In genomic region chr3R:29891183-29891582, dm6 we compare ENCODE assay signal across 1 fruit fly cellular context.
TF ChIP-seq lines count a peak whose summit lies in the region.

No protein-coding gene starts in this region.

TF ChIP-seq in whole organism, embryonic, 481 proteins besides CTCF, POLR2A, EP300 and RAD21 (continued from another document):
- TF ChIP-seq crc (GFP tag; optimal IDR thresholded peaks at IDR 0.05; lab: Kevin White, UChicago), result no peak
- no peak for TF ChIP-seq CG6791 (GFP tag; IDR thresholded peaks at IDR 0.05; lab: Robert Waterston, UW; ENCODE audit: partially characterized antibody)
- TF ChIP-seq dysf (GFP tag; IDR thresholded peaks at IDR 0.05; lab: Robert Waterston, UW), result peak; percentile 8; the same call in 1 of the 3 replicates
- TF ChIP-seq CG10431 (GFP tag; optimal IDR thresholded peaks at IDR 0.05; lab: Kevin White, UChicago), result no peak
- TF ChIP-seq p53 (GFP tag; optimal IDR thresholded peaks at IDR 0.05; lab: Kevin White, UChicago), result no peak
- 0 out of 2 replicates have a peak, but pooled peaks have one; percentile 14 for TF ChIP-seq Xrp1 (GFP tag; IDR thresholded peaks at IDR 0.05; lab: Robert Waterston, UW)
- peak; percentile 48; the same call in 1 of the 2 replicates for TF ChIP-seq CG14014 (GFP tag; IDR thresholded peaks at IDR 0.05; lab: Robert Waterston, UW)
- peak; percentile 48 for TF ChIP-seq CG2120 (GFP tag; optimal IDR thresholded peaks at IDR 0.05; lab: Kevin White, UChicago)
- TF ChIP-seq CG11560 (tag; IDR thresholded peaks at IDR 0.05; lab: Robert Waterston, UW), result no peak
- TF ChIP-seq CG8388 (GFP tag; optimal IDR thresholded peaks at IDR 0.05; lab: Kevin White, UChicago), result no peak
- TF ChIP-seq CG14050 (GFP tag; IDR thresholded peaks at IDR 0.05; lab: Robert Waterston, UW), result no peak
- TF ChIP-seq seq (GFP tag; IDR thresholded peaks at IDR 0.05; lab: Robert Waterston, UW), result no peak
- no peak for TF ChIP-seq Antp (GFP tag; optimal IDR thresholded peaks at IDR 0.05; lab: Kevin White, UChicago)
- TF ChIP-seq Fer3 (tag; optimal IDR thresholded peaks at IDR 0.05; lab: Kevin White, UChicago), result peak; percentile 48
- TF ChIP-seq CG4854 (GFP tag; optimal IDR thresholded peaks at IDR 0.05; lab: Kevin White, UChicago), result no peak
- peak; percentile 15 for TF ChIP-seq fd3F (GFP tag; optimal IDR thresholded peaks at IDR 0.05; lab: Kevin White, UChicago)
- TF ChIP-seq Meics (GFP tag; optimal IDR thresholded peaks at IDR 0.05; lab: Kevin White, UChicago), result peak; percentile 46
- TF ChIP-seq Hr78 (GFP tag; optimal IDR thresholded peaks at IDR 0.05; lab: Kevin White, UChicago), result no peak
- TF ChIP-seq CG9876 (GFP tag; optimal IDR thresholded peaks at IDR 0.05; lab: Kevin White, UChicago), result no peak
- no peak for TF ChIP-seq ac (GFP tag; optimal IDR thresholded peaks at IDR 0.05; lab: Kevin White, UChicago)
- TF ChIP-seq CG1024 (GFP tag; IDR thresholded peaks at IDR 0.05; lab: Robert Waterston, UW), result no peak
- TF ChIP-seq ATbp (GFP tag; optimal IDR thresholded peaks at IDR 0.05; lab: Kevin White, UChicago), result peak; percentile 70
- no peak for TF ChIP-seq Eip74EF (GFP tag; optimal IDR thresholded peaks at IDR 0.05; lab: Kevin White, UChicago)
- TF ChIP-seq CG15601 (tag; optimal IDR thresholded peaks at IDR 0.05; lab: Kevin White, UChicago), result peak; percentile 34
- TF ChIP-seq twi (tag; optimal IDR thresholded peaks at IDR 0.05; lab: Kevin White, UChicago), result no peak
- peak; percentile 11 for TF ChIP-seq cwo (GFP tag; optimal IDR thresholded peaks at IDR 0.05; lab: Kevin White, UChicago)
- peak; percentile 12 for TF ChIP-seq CG17359 (tag; optimal IDR thresholded peaks at IDR 0.05; lab: Kevin White, UChicago)
- no peak for TF ChIP-seq Dad (GFP tag; optimal IDR thresholded peaks at IDR 0.05; lab: Kevin White, UChicago)
- TF ChIP-seq CG7556 (GFP tag; optimal IDR thresholded peaks at IDR 0.05; lab: Kevin White, UChicago), result peak; percentile 18
- peak; percentile 6 for TF ChIP-seq CG8290 (GFP tag; optimal IDR thresholded peaks at IDR 0.05; lab: Kevin White, UChicago)
- TF ChIP-seq CG8290 (tag; optimal IDR thresholded peaks at IDR 0.05; lab: Kevin White, UChicago), result peak in 1 of 2 experiments; percentile 77
- peak; percentile 18 for TF ChIP-seq dmrt99B (tag; optimal IDR thresholded peaks at IDR 0.05; lab: Kevin White, UChicago)
- TF ChIP-seq ind (GFP tag; optimal IDR thresholded peaks at IDR 0.05; lab: Kevin White, UChicago), result no peak
- peak; percentile 80 for TF ChIP-seq lab (GFP tag; optimal IDR thresholded peaks at IDR 0.05; lab: Kevin White, UChicago)
- 0 out of 3 replicates have a peak, but pooled peaks have one; percentile 27 for TF ChIP-seq otp (GFP tag; IDR thresholded peaks at IDR 0.05; lab: Robert Waterston, UW)
- peak in 1 of 2 experiments; percentile 20 for TF ChIP-seq Pdp1 (GFP tag; optimal IDR thresholded peaks at IDR 0.05; lab: Kevin White, UChicago)
- TF ChIP-seq B-H2 (GFP tag; optimal IDR thresholded peaks at IDR 0.05; lab: Kevin White, UChicago), result peak; percentile 39
- peak; percentile 44 for TF ChIP-seq org-1 (GFP tag; optimal IDR thresholded peaks at IDR 0.05; lab: Kevin White, UChicago)
- TF ChIP-seq so (GFP tag; IDR thresholded peaks at IDR 0.05; lab: Robert Waterston, UW), result 0 out of 3 replicates have a peak, but pooled peaks have one; percentile 12
- peak; percentile 64 for TF ChIP-seq CG6813 (GFP tag; optimal IDR thresholded peaks at IDR 0.05; lab: Kevin White, UChicago)
- no peak for TF ChIP-seq Tbp (GFP tag; optimal IDR thresholded peaks at IDR 0.05; lab: Kevin White, UChicago)
- peak; percentile 58 for TF ChIP-seq CG12769 (tag; optimal IDR thresholded peaks at IDR 0.05; lab: Kevin White, UChicago)
- TF ChIP-seq Ravus (GFP tag; IDR thresholded peaks at IDR 0.05; lab: Robert Waterston, UW), result no peak
- no peak for TF ChIP-seq zfh1 (GFP tag; IDR thresholded peaks at IDR 0.05; lab: Robert Waterston, UW)
- 0 out of 2 replicates have a peak, but pooled peaks have one; percentile 19 for TF ChIP-seq gsb (GFP tag; IDR thresholded peaks at IDR 0.05; lab: Robert Waterston, UW)
- peak; percentile 25 for TF ChIP-seq Hey (tag; optimal IDR thresholded peaks at IDR 0.05; lab: Kevin White, UChicago)
- no peak for TF ChIP-seq hkb (optimal IDR thresholded peaks at IDR 0.05; lab: Kevin White, UChicago)
- TF ChIP-seq hkb (GFP tag; IDR thresholded peaks at IDR 0.05; lab: Robert Waterston, UW), result 0 out of 2 replicates have a peak, but pooled peaks have one; percentile 14
- TF ChIP-seq sim (GFP tag; IDR thresholded peaks at IDR 0.05; lab: Robert Waterston, UW), result no peak
- peak; percentile 59 for TF ChIP-seq CG12071 (GFP tag; optimal IDR thresholded peaks at IDR 0.05; lab: Kevin White, UChicago)
- peak; percentile 26 for TF ChIP-seq nau (GFP tag; optimal IDR thresholded peaks at IDR 0.05; lab: Kevin White, UChicago)
- peak; percentile 34 for TF ChIP-seq CG15269 (tag; optimal IDR thresholded peaks at IDR 0.05; lab: Kevin White, UChicago)
- TF ChIP-seq CG11456 (GFP tag; IDR thresholded peaks at IDR 0.05; lab: Robert Waterston, UW), result no peak
- TF ChIP-seq PHDP (tag; optimal IDR thresholded peaks at IDR 0.05; lab: Kevin White, UChicago), result peak; percentile 53
- TF ChIP-seq NK7.1 (GFP tag; optimal IDR thresholded peaks at IDR 0.05; lab: Kevin White, UChicago), result peak; percentile 11
- no peak for TF ChIP-seq Lhr (GFP tag; optimal IDR thresholded peaks at IDR 0.05; lab: Kevin White, UChicago)
- peak; percentile 11 for TF ChIP-seq Blimp-1 (GFP tag; optimal IDR thresholded peaks at IDR 0.05; lab: Kevin White, UChicago)
- TF ChIP-seq Atf6 (GFP tag; IDR thresholded peaks at IDR 0.05; lab: Robert Waterston, UW), result peak; percentile 38; the same call in 1 of the 2 replicates
- peak in 1 of 2 experiments; percentile 38 for TF ChIP-seq bsh (GFP tag; optimal IDR thresholded peaks at IDR 0.05; lab: Kevin White, UChicago)
- TF ChIP-seq CG32532 (GFP tag; IDR thresholded peaks at IDR 0.05; lab: Robert Waterston, UW), result peak; percentile 32; the same call in 1 of the 2 replicates
- TF ChIP-seq grn (GFP tag; optimal IDR thresholded peaks at IDR 0.05; lab: Kevin White, UChicago), result peak; percentile 15
- no peak for TF ChIP-seq Trl (optimal IDR thresholded peaks at IDR 0.05; lab: Kevin White, UChicago)
- TF ChIP-seq Trl (GFP tag; optimal IDR thresholded peaks at IDR 0.05; lab: Kevin White, UChicago), result peak; percentile 27
- peak; percentile 39 for TF ChIP-seq wek (GFP tag; optimal IDR thresholded peaks at IDR 0.05; lab: Kevin White, UChicago)
- no peak for TF ChIP-seq CG8944 (GFP tag; optimal IDR thresholded peaks at IDR 0.05; lab: Kevin White, UChicago)
- peak; percentile 60 for TF ChIP-seq caup (GFP tag; optimal IDR thresholded peaks at IDR 0.05; lab: Kevin White, UChicago; ENCODE audit: severe bottlenecking)
- TF ChIP-seq CG42726 (GFP tag; IDR thresholded peaks at IDR 0.05; lab: Robert Waterston, UW; ENCODE audit: partially characterized antibody), result no peak
- TF ChIP-seq tll (GFP tag; optimal IDR thresholded peaks at IDR 0.05; lab: Kevin White, UChicago), result peak in 1 of 2 experiments; percentile 3
- no peak for TF ChIP-seq h (optimal IDR thresholded peaks at IDR 0.05; lab: Kevin White, UChicago)
- peak; percentile 15; the same call in 1 of the 3 replicates for TF ChIP-seq C15 (GFP tag; IDR thresholded peaks at IDR 0.05; lab: Robert Waterston, UW)
- TF ChIP-seq sna (GFP tag; IDR thresholded peaks at IDR 0.05; lab: Robert Waterston, UW; ENCODE audit: partially characterized antibody), result no peak
- peak; percentile 52 for TF ChIP-seq CG2678 (tag; optimal IDR thresholded peaks at IDR 0.05; lab: Kevin White, UChicago)
- peak; percentile 56 for TF ChIP-seq CG3281 (GFP tag; optimal IDR thresholded peaks at IDR 0.05; lab: Kevin White, UChicago)
- TF ChIP-seq Vsx1 (GFP tag; optimal IDR thresholded peaks at IDR 0.05; lab: Kevin White, UChicago), result peak; percentile 20
- no peak for TF ChIP-seq al (GFP tag; IDR thresholded peaks at IDR 0.05; lab: Robert Waterston, UW)
- TF ChIP-seq bigmax (GFP tag; optimal IDR thresholded peaks at IDR 0.05; lab: Kevin White, UChicago), result no peak
- TF ChIP-seq NC2β (GFP tag; optimal IDR thresholded peaks at IDR 0.05; lab: Kevin White, UChicago), result no peak
- TF ChIP-seq CG18619 (GFP tag; optimal IDR thresholded peaks at IDR 0.05; lab: Kevin White, UChicago), result peak; percentile 1
- TF ChIP-seq BtbVII (GFP tag; optimal IDR thresholded peaks at IDR 0.05; lab: Kevin White, UChicago), result no peak
- no peak for TF ChIP-seq CG1832 (GFP tag; optimal IDR thresholded peaks at IDR 0.05; lab: Kevin White, UChicago)
- TF ChIP-seq phol (tag; optimal IDR thresholded peaks at IDR 0.05; lab: Kevin White, UChicago), result no peak
- TF ChIP-seq CG13894 (tag; optimal IDR thresholded peaks at IDR 0.05; lab: Kevin White, UChicago), result peak; percentile 31
- TF ChIP-seq CG32772 (GFP tag; IDR thresholded peaks at IDR 0.05; lab: Robert Waterston, UW), result no peak
- peak; percentile 71 for TF ChIP-seq CG18599 (GFP tag; optimal IDR thresholded peaks at IDR 0.05; lab: Kevin White, UChicago)
- peak; percentile 29 for TF ChIP-seq unpg (GFP tag; optimal IDR thresholded peaks at IDR 0.05; lab: Kevin White, UChicago)
- TF ChIP-seq bcd (GFP tag; optimal IDR thresholded peaks at IDR 0.05; lab: Kevin White, UChicago), result peak; percentile 22
- peak; percentile 2 for TF ChIP-seq CG1233 (GFP tag; optimal IDR thresholded peaks at IDR 0.05; lab: Kevin White, UChicago)
- no peak for TF ChIP-seq CG3065 (GFP tag; optimal IDR thresholded peaks at IDR 0.05; lab: Kevin White, UChicago)
- peak; percentile 49 for TF ChIP-seq CG13296 (GFP tag; optimal IDR thresholded peaks at IDR 0.05; lab: Kevin White, UChicago)
- TF ChIP-seq ssp (GFP tag; IDR thresholded peaks at IDR 0.05; lab: Robert Waterston, UW), result no peak
- TF ChIP-seq CG11696 (GFP tag; IDR thresholded peaks at IDR 0.05; lab: Robert Waterston, UW), result no peak
- TF ChIP-seq CG17802 (tag; optimal IDR thresholded peaks at IDR 0.05; lab: Kevin White, UChicago), result no peak
- TF ChIP-seq CG2202 (tag; optimal IDR thresholded peaks at IDR 0.05; lab: Kevin White, UChicago), result peak; percentile 1
- TF ChIP-seq CG2116 (GFP tag; optimal IDR thresholded peaks at IDR 0.05; lab: Kevin White, UChicago), result peak; percentile 18
- no peak for TF ChIP-seq CG4282 (GFP tag; optimal IDR thresholded peaks at IDR 0.05; lab: Kevin White, UChicago)
- TF ChIP-seq bab2 (GFP tag; optimal IDR thresholded peaks at IDR 0.05; lab: Kevin White, UChicago), result peak; percentile 7
- peak; percentile 19 for TF ChIP-seq CG31365 (tag; optimal IDR thresholded peaks at IDR 0.05; lab: Kevin White, UChicago)
- peak; percentile 6 for TF ChIP-seq CG10543 (GFP tag; optimal IDR thresholded peaks at IDR 0.05; lab: Kevin White, UChicago)
- TF ChIP-seq mirr (GFP tag; optimal IDR thresholded peaks at IDR 0.05; lab: Kevin White, UChicago), result peak; percentile 34
- TF ChIP-seq CG8281 (tag; optimal IDR thresholded peaks at IDR 0.05; lab: Kevin White, UChicago), result no peak
- TF ChIP-seq CG1792 (GFP tag; optimal IDR thresholded peaks at IDR 0.05; lab: Kevin White, UChicago), result no peak
- no peak for TF ChIP-seq CG3726 (GFP tag; IDR thresholded peaks at IDR 0.05; lab: Robert Waterston, UW)
- no peak for TF ChIP-seq CG6683 (GFP tag; optimal IDR thresholded peaks at IDR 0.05; lab: Kevin White, UChicago)
- peak; percentile 31 for TF ChIP-seq Deaf1 (tag; optimal IDR thresholded peaks at IDR 0.05; lab: Kevin White, UChicago)
- TF ChIP-seq Fer1 (GFP tag; optimal IDR thresholded peaks at IDR 0.05; lab: Kevin White, UChicago), result peak; percentile 53
- TF ChIP-seq tna (GFP tag; IDR thresholded peaks at IDR 0.05; lab: Robert Waterston, UW; ENCODE audit: partially characterized antibody), result no peak
- TF ChIP-seq HmgD (GFP tag; optimal IDR thresholded peaks at IDR 0.05; lab: Kevin White, UChicago), result no peak
- TF ChIP-seq CG10209 (GFP tag; optimal IDR thresholded peaks at IDR 0.05; lab: Kevin White, UChicago), result peak; percentile 55
- no peak for TF ChIP-seq Spps (tag; optimal IDR thresholded peaks at IDR 0.05; lab: Kevin White, UChicago)
- TF ChIP-seq cato (GFP tag; optimal IDR thresholded peaks at IDR 0.05; lab: Kevin White, UChicago; ENCODE audit: borderline replicate concordance), result no peak
- TF ChIP-seq CG11723 (GFP tag; optimal IDR thresholded peaks at IDR 0.05; lab: Kevin White, UChicago), result peak; percentile 22
- peak; percentile 31; the same call in 1 of the 2 replicates for TF ChIP-seq vvl (GFP tag; IDR thresholded peaks at IDR 0.05; lab: Robert Waterston, UW)
- TF ChIP-seq Hr51 (GFP tag; optimal IDR thresholded peaks at IDR 0.05; lab: Kevin White, UChicago), result peak in 1 of 2 experiments; percentile 9
- no peak for TF ChIP-seq cg (GFP tag; optimal IDR thresholded peaks at IDR 0.05; lab: Kevin White, UChicago)
- peak; percentile 17 for TF ChIP-seq CG2875 (GFP tag; optimal IDR thresholded peaks at IDR 0.05; lab: Kevin White, UChicago)
- peak; percentile 2 for TF ChIP-seq shn (GFP tag; optimal IDR thresholded peaks at IDR 0.05; lab: Kevin White, UChicago)
- peak; percentile 39 for TF ChIP-seq HHEX (GFP tag; optimal IDR thresholded peaks at IDR 0.05; lab: Kevin White, UChicago)
- no peak for TF ChIP-seq psq (GFP tag; optimal IDR thresholded peaks at IDR 0.05; lab: Kevin White, UChicago)
- TF ChIP-seq YL-1 (GFP tag; optimal IDR thresholded peaks at IDR 0.05; lab: Kevin White, UChicago), result no peak
- no peak for TF ChIP-seq lbe (GFP tag; optimal IDR thresholded peaks at IDR 0.05; lab: Kevin White, UChicago)
- TF ChIP-seq toy (GFP tag; IDR thresholded peaks at IDR 0.05; lab: Robert Waterston, UW), result 0 out of 2 replicates have a peak, but pooled peaks have one; percentile 44
- peak; percentile 41 for TF ChIP-seq CG7987 (GFP tag; optimal IDR thresholded peaks at IDR 0.05; lab: Kevin White, UChicago)
- TF ChIP-seq CG6272 (GFP tag; IDR thresholded peaks at IDR 0.05; lab: Robert Waterston, UW), result no peak
- TF ChIP-seq CG1602 (GFP tag; optimal IDR thresholded peaks at IDR 0.05; lab: Kevin White, UChicago), result no peak
